Worm (Caenorhabditis elegans): Measurements from ENCODE around the gene T06D8.9.

The T06D8.9 gene

DNA sequence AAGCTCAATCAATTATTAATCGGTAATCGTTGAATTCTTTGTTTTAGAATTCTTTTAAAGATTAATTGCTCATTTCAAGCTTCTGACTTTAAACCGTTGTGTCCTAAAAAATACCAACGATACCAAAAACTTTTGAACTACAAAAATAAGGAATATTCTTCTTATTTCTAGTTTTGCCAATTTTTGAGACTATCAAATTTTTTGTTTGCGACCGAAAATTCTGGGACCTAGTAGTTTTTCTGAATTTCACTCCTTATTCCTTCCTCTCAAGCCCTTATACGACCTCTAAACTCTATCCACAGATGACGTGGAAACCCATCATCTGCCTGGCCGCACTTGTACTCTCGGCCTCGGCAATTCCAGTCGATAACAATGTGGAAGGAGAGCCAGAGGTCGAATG lies 29.4 kb downstream of the T06D8.9 start, which contains the start of gene cut-1:
Gene cut-1 (plus strand): TSS at position 301 of the 400 bp plus-strand sequence.
- TF ChIP-seq pha-4 (tag; optimal IDR thresholded peaks at IDR 0.05) = no peak
- TF ChIP-seq blmp-1 (tag; optimal IDR thresholded peaks at IDR 0.05) = no peak
- no peak for TF ChIP-seq sptf-1 (tag; optimal IDR thresholded peaks at IDR 0.05)
- TF ChIP-seq M03D4.4 (tag; optimal IDR thresholded peaks at IDR 0.05) = no peak
- no peak for TF ChIP-seq elt-3 (tag; optimal IDR thresholded peaks at IDR 0.05)
- no peak for TF ChIP-seq elt-1 (tag; optimal IDR thresholded peaks at IDR 0.05; ENCODE audit: borderline replicate concordance, insufficient read depth)
- no peak for TF ChIP-seq bed-3 (GFP tag; optimal IDR thresholded peaks at IDR 0.05)
- no peak for TF ChIP-seq unc-120 (tag; optimal IDR thresholded peaks at IDR 0.05; ENCODE audit: poor library complexity, severe bottlenecking)
- TF ChIP-seq hlh-1 (tag; optimal IDR thresholded peaks at IDR 0.05) = no peak
- no peak for TF ChIP-seq snpc-4 (tag; optimal IDR thresholded peaks at IDR 0.05)
- no peak for TF ChIP-seq ceh-43 (GFP tag; optimal IDR thresholded peaks at IDR 0.05)
- TF ChIP-seq mep-1 (tag; optimal IDR thresholded peaks at IDR 0.05) = no peak
- no peak for TF ChIP-seq mab-5 (tag; optimal IDR thresholded peaks at IDR 0.05)
- TF ChIP-seq flh-1 (GFP tag; optimal IDR thresholded peaks at IDR 0.05) = no peak
- TF ChIP-seq sem-2 (GFP tag; optimal IDR thresholded peaks at IDR 0.05) = no peak

DNA sequence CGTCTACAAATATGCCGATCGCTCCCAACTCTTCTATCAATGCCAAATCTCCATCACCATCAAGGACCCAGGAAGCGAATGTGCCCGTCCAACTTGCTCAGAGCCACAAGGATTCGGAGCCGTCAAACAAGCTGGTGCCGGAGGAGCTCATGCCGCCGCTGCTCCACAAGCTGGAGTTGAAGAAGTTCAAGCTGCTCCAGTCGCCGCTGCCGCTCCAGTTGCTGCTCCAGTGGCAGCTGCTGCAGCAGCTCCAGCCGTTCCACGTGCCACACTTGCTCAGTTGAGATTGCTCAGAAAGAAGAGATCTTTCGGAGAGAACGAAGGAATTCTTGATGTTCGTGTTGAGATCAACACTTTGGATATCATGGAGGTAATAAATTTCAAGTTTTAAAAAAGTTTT lies 31.4 kb downstream of the T06D8.9 start:
- TF ChIP-seq ham-2 (GFP tag; optimal IDR thresholded peaks at IDR 0.05) (no peak), unc-120 (tag; optimal IDR thresholded peaks at IDR 0.05; ENCODE audit: poor library complexity, severe bottlenecking) (no peak), ces-1 (GFP tag; optimal IDR thresholded peaks at IDR 0.05) (no peak), hlh-1 (tag; optimal IDR thresholded peaks at IDR 0.05) (no peak), nhr-76 (tag; optimal IDR thresholded peaks at IDR 0.05) (no peak), pha-4 (tag; optimal IDR thresholded peaks at IDR 0.05) (no peak), lin-32 (GFP tag; optimal IDR thresholded peaks at IDR 0.05) (no peak), nhr-12 (tag; optimal IDR thresholded peaks at IDR 0.05) (no peak), nhr-2 (tag; optimal IDR thresholded peaks at IDR 0.05) (no peak), ceh-83 (GFP tag; optimal IDR thresholded peaks at IDR 0.05) (no peak), snpc-4 (tag; optimal IDR thresholded peaks at IDR 0.05) (no peak), M03D4.4 (tag; optimal IDR thresholded peaks at IDR 0.05) (no peak), lsy-2 (tag; optimal IDR thresholded peaks at IDR 0.05) (no peak), sem-2 (GFP tag; optimal IDR thresholded peaks at IDR 0.05) (no peak), drap-1 (GFP tag; optimal IDR thresholded peaks at IDR 0.05) (no peak)

DNA sequence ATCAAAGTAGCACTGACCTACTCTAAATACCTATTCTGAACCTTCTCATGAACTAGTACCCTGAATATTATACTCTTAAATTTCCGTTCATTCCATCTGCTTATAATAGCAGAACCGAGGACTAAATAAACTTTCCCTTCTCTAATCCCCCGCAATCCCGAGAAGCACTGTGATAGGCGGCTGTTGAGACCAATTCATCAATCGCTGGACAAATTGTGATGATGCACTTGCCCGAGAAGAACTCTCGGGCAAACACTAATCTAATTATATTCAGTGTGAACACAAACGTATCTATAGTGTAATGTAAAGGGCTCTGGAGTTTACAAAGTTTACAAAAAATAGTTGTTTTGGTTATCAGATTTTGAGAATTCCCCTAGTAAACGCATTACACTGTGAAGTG lies 35.5 kb downstream of the T06D8.9 start:
- peak; percentile 63 for TF ChIP-seq unc-62 (GFP tag; optimal IDR thresholded peaks at IDR 0.05)
- no peak for TF ChIP-seq nhr-76 (tag; optimal IDR thresholded peaks at IDR 0.05)
- TF ChIP-seq unc-120 (tag; optimal IDR thresholded peaks at IDR 0.05; ENCODE audit: poor library complexity, severe bottlenecking) = peak; percentile 24
- peak; percentile 79 for TF ChIP-seq hlh-1 (tag; optimal IDR thresholded peaks at IDR 0.05)

DNA sequence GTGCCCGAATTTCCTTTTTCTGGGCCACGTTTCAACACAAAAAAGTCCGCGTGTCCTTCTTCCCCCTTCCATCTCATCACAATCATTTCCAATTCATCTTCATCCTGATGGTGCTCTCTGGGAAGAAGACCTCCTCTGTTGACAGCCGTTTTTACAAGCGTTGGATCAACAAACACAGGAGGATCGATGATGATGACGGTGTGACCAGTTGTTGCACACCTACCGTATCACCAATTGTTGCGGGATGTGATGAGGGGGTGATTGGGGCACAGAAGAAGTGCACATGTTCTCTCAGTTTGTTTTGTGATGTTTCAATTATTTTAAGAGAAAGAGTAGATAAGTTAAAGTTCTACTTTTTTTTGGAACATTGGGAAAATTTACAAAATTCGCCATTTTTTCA lies 36.1 kb downstream of the T06D8.9 start:
- TF ChIP-seq elt-1 (tag; optimal IDR thresholded peaks at IDR 0.05; ENCODE audit: borderline replicate concordance, insufficient read depth) (no peak), pha-4 (tag; optimal IDR thresholded peaks at IDR 0.05) (no peak), sptf-1 (tag; optimal IDR thresholded peaks at IDR 0.05) (no peak), ceh-39 (tag; optimal IDR thresholded peaks at IDR 0.05) (no peak), hlh-1 (tag; optimal IDR thresholded peaks at IDR 0.05) (peak; percentile 81)

DNA sequence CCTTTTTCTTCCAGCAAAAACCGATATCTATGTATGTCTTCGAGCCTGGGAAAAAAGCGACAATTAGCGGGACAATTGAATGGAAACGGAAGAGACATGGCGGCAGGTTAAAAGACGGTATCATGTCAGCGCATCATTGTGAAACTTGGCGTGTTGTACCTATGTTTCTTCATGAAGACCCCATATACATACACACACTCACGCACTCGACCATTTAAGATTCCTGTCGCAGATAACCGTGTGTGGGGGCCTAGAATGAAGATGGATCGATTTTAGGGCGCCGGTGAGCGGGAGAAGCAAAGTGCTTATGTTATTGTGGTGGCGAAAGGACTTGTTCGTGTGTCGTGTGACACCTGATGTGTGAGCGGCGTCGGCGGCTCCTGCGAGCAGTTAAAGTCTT lies 37.5 kb downstream of the T06D8.9 start:
- TF ChIP-seq ceh-83 (GFP tag; optimal IDR thresholded peaks at IDR 0.05) (no peak), lin-32 (GFP tag; optimal IDR thresholded peaks at IDR 0.05) (no peak), ceh-43 (GFP tag; optimal IDR thresholded peaks at IDR 0.05) (no peak), unc-39 (tag; optimal IDR thresholded peaks at IDR 0.05) (no peak), cnd-1 (tag; optimal IDR thresholded peaks at IDR 0.05) (no peak), elt-1 (tag; optimal IDR thresholded peaks at IDR 0.05; ENCODE audit: borderline replicate concordance, insufficient read depth) (peak; percentile 67), ham-2 (GFP tag; optimal IDR thresholded peaks at IDR 0.05) (peak; percentile 0), ces-1 (GFP tag; optimal IDR thresholded peaks at IDR 0.05) (no peak), bed-3 (GFP tag; optimal IDR thresholded peaks at IDR 0.05) (no peak), nhr-2 (tag; optimal IDR thresholded peaks at IDR 0.05) (no peak), drap-1 (GFP tag; optimal IDR thresholded peaks at IDR 0.05) (no peak), elt-3 (tag; optimal IDR thresholded peaks at IDR 0.05) (no peak)

DNA sequence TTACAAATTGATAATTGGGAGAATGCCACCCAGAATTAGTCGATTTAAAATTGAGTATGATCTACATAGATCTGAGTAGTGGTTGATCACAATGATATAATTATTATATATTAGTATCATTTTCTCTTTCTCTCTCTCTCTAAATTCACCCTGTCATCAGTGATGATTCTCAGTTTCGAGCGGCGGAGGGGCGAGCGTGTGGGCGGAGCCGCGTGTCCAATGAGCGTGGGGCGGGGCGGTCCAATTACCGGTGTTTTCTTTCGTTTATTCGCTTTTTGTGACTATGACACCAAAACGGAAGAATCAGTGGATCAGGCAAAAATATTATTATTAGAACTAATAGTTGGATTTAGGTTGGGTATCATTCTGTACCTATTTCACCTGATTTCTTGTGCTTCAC lies 40.6 kb downstream of the T06D8.9 start:
- TF ChIP-seq lsy-2 (tag; optimal IDR thresholded peaks at IDR 0.05) = peak; percentile 40
- TF ChIP-seq hlh-1 (tag; optimal IDR thresholded peaks at IDR 0.05) = no peak

Measured in whole organism, mixed stage, embryonic.